Fruit fly (Drosophila melanogaster): ENCODE data around the gene CG32263.

CG32263 gene

dm6 chr3L:3847810-3848326 is 37.0 kb upstream of the CG32263 start:
- peak; percentile 0 for TF ChIP-seq sens (GFP tag)
- peak; percentile 43 for TF ChIP-seq sqz (GFP tag; optimal IDR thresholded peaks at IDR 0.05)
- no peak for TF ChIP-seq wdn (GFP tag; IDR thresholded peaks at IDR 0.05)
- TF ChIP-seq sima (GFP tag; optimal IDR thresholded peaks at IDR 0.05), result no peak
- peak; percentile 66 for TF ChIP-seq abd-A (tag; optimal IDR thresholded peaks at IDR 0.05)
- no peak for TF ChIP-seq CG10462 (GFP tag; optimal IDR thresholded peaks at IDR 0.05)
- TF ChIP-seq CG17328 (GFP tag; IDR thresholded peaks at IDR 0.05), result no peak
- TF ChIP-seq CG6765 (GFP tag; optimal IDR thresholded peaks at IDR 0.05), result no peak
- TF ChIP-seq Hr51 (GFP tag; optimal IDR thresholded peaks at IDR 0.05), result no peak
- no peak for TF ChIP-seq pho (GFP tag; optimal IDR thresholded peaks at IDR 0.05)
- TF ChIP-seq CG3995 (GFP tag; optimal IDR thresholded peaks at IDR 0.05), result no peak
- TF ChIP-seq YL-1 (GFP tag; optimal IDR thresholded peaks at IDR 0.05), result no peak
- no peak for TF ChIP-seq Xrp1 (GFP tag; IDR thresholded peaks at IDR 0.05)
- no peak for TF ChIP-seq CG8478 (optimal IDR thresholded peaks at IDR 0.05)
- TF ChIP-seq Mad (GFP tag; optimal IDR thresholded peaks at IDR 0.05), result no peak
- no peak for TF ChIP-seq br (optimal IDR thresholded peaks at IDR 0.05)
- no peak for TF ChIP-seq Ets97D (GFP tag; optimal IDR thresholded peaks at IDR 0.05)
- TF ChIP-seq seq (GFP tag; IDR thresholded peaks at IDR 0.05), result no peak
- no peak for TF ChIP-seq fd96Cb (tag; optimal IDR thresholded peaks at IDR 0.05)
- TF ChIP-seq Side (GFP tag; optimal IDR thresholded peaks at IDR 0.05), result no peak
- no peak for TF ChIP-seq D19A (tag; optimal IDR thresholded peaks at IDR 0.05)
- no peak for TF ChIP-seq Hsf (GFP tag; optimal IDR thresholded peaks at IDR 0.05)
- no peak for TF ChIP-seq CG14441 (GFP tag; IDR thresholded peaks at IDR 0.05)
- no peak for TF ChIP-seq dati (GFP tag; IDR thresholded peaks at IDR 0.05)
- no peak for TF ChIP-seq CG14860 (GFP tag; IDR thresholded peaks at IDR 0.05; ENCODE audit: partially characterized antibody)
- no peak for TF ChIP-seq Atf-2 (GFP tag; optimal IDR thresholded peaks at IDR 0.05)
- no peak for TF ChIP-seq H15 (GFP tag; IDR thresholded peaks at IDR 0.05)
- TF ChIP-seq pros (GFP tag; optimal IDR thresholded peaks at IDR 0.05), result no peak
- no peak for TF ChIP-seq ewg (GFP tag; optimal IDR thresholded peaks at IDR 0.05)
- TF ChIP-seq Hr78 (GFP tag; optimal IDR thresholded peaks at IDR 0.05), result peak in 1 of 2 experiments; percentile 50
- TF ChIP-seq Sin3A (optimal IDR thresholded peaks at IDR 0.05), result no peak
- TF ChIP-seq oc (tag; optimal IDR thresholded peaks at IDR 0.05), result peak; percentile 42
- TF ChIP-seq btn (GFP tag; optimal IDR thresholded peaks at IDR 0.05), result no peak
- no peak for TF ChIP-seq slp2 (GFP tag; optimal IDR thresholded peaks at IDR 0.05)
- peak; percentile 25 for TF ChIP-seq CG12769 (tag; optimal IDR thresholded peaks at IDR 0.05)
- 0 out of 3 replicates have a peak, but pooled peaks have one; percentile 52 for TF ChIP-seq z (GFP tag; IDR thresholded peaks at IDR 0.05)
- TF ChIP-seq CG8944 (GFP tag; optimal IDR thresholded peaks at IDR 0.05), result no peak
- no peak for TF ChIP-seq eyg (GFP tag; optimal IDR thresholded peaks at IDR 0.05)
- TF ChIP-seq CG1602 (GFP tag; optimal IDR thresholded peaks at IDR 0.05), result no peak
- no peak for TF ChIP-seq CG10267 (tag; optimal IDR thresholded peaks at IDR 0.05)
- no peak for TF ChIP-seq CG9797 (GFP tag; optimal IDR thresholded peaks at IDR 0.05)
- TF ChIP-seq gcm2 (GFP tag; optimal IDR thresholded peaks at IDR 0.05), result no peak
- no peak for TF ChIP-seq pb (GFP tag; optimal IDR thresholded peaks at IDR 0.05)
- TF ChIP-seq CrebB (tag; optimal IDR thresholded peaks at IDR 0.05), result no peak
- no peak for TF ChIP-seq Deaf1 (tag; optimal IDR thresholded peaks at IDR 0.05)
- TF ChIP-seq CG5245 (GFP tag; optimal IDR thresholded peaks at IDR 0.05), result no peak
- no peak for TF ChIP-seq disco-r (GFP tag; optimal IDR thresholded peaks at IDR 0.05)
- TF ChIP-seq Lim3 (GFP tag; IDR thresholded peaks at IDR 0.05), result no peak
- TF ChIP-seq CG17612 (GFP tag; IDR thresholded peaks at IDR 0.05), result no peak
- TF ChIP-seq CG1024 (GFP tag; IDR thresholded peaks at IDR 0.05), result no peak
- TF ChIP-seq CG2199 (GFP tag; IDR thresholded peaks at IDR 0.05), result no peak
- TF ChIP-seq caup (GFP tag; optimal IDR thresholded peaks at IDR 0.05; ENCODE audit: severe bottlenecking), result no peak
- TF ChIP-seq H2.0 (GFP tag; IDR thresholded peaks at IDR 0.05), result no peak

Data from whole organism, embryonic.